Worm (Caenorhabditis elegans) whole organism, L4 larva: ENCODE measurements around the gene F08F8.6.

ENCODE experiments used
- F44E2.7 ChIP-seq: fragments of 200-800 bp; sonication (Bioruptor generic); IDR thresholded peaks from 2 replicates; pipeline ENCODE4 v2.1.2; 2022; ENCODE audit warnings: missing genetic modification characterization, missing compliant biosample characterization
- R02D3.7 ChIP-seq: fragments of 150-350 bp; sonication (generic microtip); optimal IDR thresholded peaks from 3 replicates; lab custom pipeline; 2014; ENCODE audit warnings: missing biosample characterization, missing genetic modification characterization
- Y5F2A.4 ChIP-seq: fragments of 200-800 bp; sonication (Bioruptor generic); optimal IDR thresholded peaks from 2 replicates; lab custom pipeline; 2018; ENCODE audit warnings: mild to moderate bottlenecking, missing genetic modification characterization, missing compliant biosample characterization
- Y75B8A.6 ChIP-seq: fragments of 200-800 bp; sonication (Bioruptor generic); IDR thresholded peaks from 2 replicates; pipeline ENCODE4 v1.3.6; 2022; ENCODE audit warnings: missing genetic modification reagents, missing genetic modification characterization, missing compliant biosample characterization
- ZK546.5 ChIP-seq, 2 experiments: sonication (generic microtip); optimal IDR thresholded peaks; 2 replicates each; lab custom pipeline; 2017; ENCODE audit warnings: missing biosample characterization in 2 of 2, missing genetic modification characterization in 2 of 2
- aly-2 ChIP-seq: sonication (generic microtip); optimal IDR thresholded peaks from 2 replicates; lab custom pipeline; 2018; ENCODE audit warnings: missing biosample characterization, missing genetic modification characterization
- ama-1 ChIP-seq: fragments of 150-350 bp; optimal IDR thresholded peaks from 2 replicates; lab custom pipeline; 2014; ENCODE audit warnings: inconsistent platforms, mixed read lengths
- arid-1 ChIP-seq: fragments of 200-800 bp; sonication (Bioruptor generic); conservative IDR thresholded peaks from 2 replicates; pipeline ENCODE4 v1.3.6; 2022; ENCODE audit warnings: missing genetic modification reagents, missing genetic modification characterization, missing compliant biosample characterization
- attf-4 ChIP-seq: sonication (generic microtip); optimal IDR thresholded peaks from 3 replicates; lab custom pipeline; 2017; ENCODE audit warnings: missing biosample characterization, missing genetic modification characterization
- ceh-28 ChIP-seq: fragments of 150-350 bp; optimal IDR thresholded peaks from 2 replicates; lab custom pipeline; 2014; ENCODE audit warnings: missing biosample characterization, missing genetic modification reagents, missing genetic modification characterization
- ceh-32 ChIP-seq: sonication (generic microtip); optimal IDR thresholded peaks from 2 replicates; lab custom pipeline; 2016; ENCODE audit warnings: mild to moderate bottlenecking, missing genetic modification characterization, missing compliant biosample characterization; ENCODE audit not compliant: poor library complexity
- ceh-44 ChIP-seq: fragments of 200-800 bp; sonication (Bioruptor generic); IDR thresholded peaks from 2 replicates; pipeline ENCODE4 v1.3.6; 2022; ENCODE audit warnings: missing genetic modification reagents, missing genetic modification characterization, missing compliant biosample characterization
- ceh-62 ChIP-seq: sonication (generic microtip); optimal IDR thresholded peaks from 2 replicates; lab custom pipeline; 2017; ENCODE audit warnings: missing biosample characterization, missing genetic modification characterization
- ces-1 ChIP-seq: fragments of 150-350 bp; sonication (generic microtip); optimal IDR thresholded peaks from 4 replicates; lab custom pipeline; 2014; ENCODE audit warnings: missing biosample characterization, missing genetic modification reagents, missing genetic modification characterization
- daf-8 ChIP-seq: fragments of 200-800 bp; sonication (Bioruptor generic); IDR thresholded peaks from 2 replicates; pipeline ENCODE4 v1.3.6; 2022; ENCODE audit warnings: missing genetic modification characterization, missing compliant biosample characterization
- dmd-9 ChIP-seq: fragments of 200-800 bp; sonication (Bioruptor generic); IDR thresholded peaks from 2 replicates; pipeline ENCODE4 v1.3.6; 2022; ENCODE audit warnings: missing genetic modification reagents, missing genetic modification characterization, missing compliant biosample characterization
- dpl-1 ChIP-seq: fragments of 150-350 bp; optimal IDR thresholded peaks from 2 replicates; lab custom pipeline; 2014; ENCODE audit warnings: missing biosample characterization, missing genetic modification reagents, missing genetic modification characterization
- duxl-1 ChIP-seq: sonication (generic microtip); optimal IDR thresholded peaks from 2 replicates; lab custom pipeline; 2016; ENCODE audit warnings: mild to moderate bottlenecking, missing genetic modification characterization, moderate library complexity, missing compliant biosample characterization; ENCODE audit not compliant: poor library complexity
- gei-8 ChIP-seq: fragments of 200-800 bp; sonication (Bioruptor generic); optimal IDR thresholded peaks from 2 replicates; lab custom pipeline; 2018; ENCODE audit warnings: mild to moderate bottlenecking, missing genetic modification characterization, missing compliant biosample characterization
- hif-1 ChIP-seq, 2 experiments: sonication (generic microtip); optimal IDR thresholded peaks; 2 replicates each; lab custom pipeline; 2016 to 2017; ENCODE audit warnings: missing compliant biosample characterization in 2 of 2, missing genetic modification characterization in 2 of 2, missing genetic modification reagents in 2 of 2, missing genotype in 2 of 2, mild to moderate bottlenecking in 1 of 2
- hmg-1.1 ChIP-seq: fragments of 200-800 bp; sonication (Bioruptor generic); IDR thresholded peaks from 2 replicates; pipeline ENCODE4 v1.3.6; 2022; ENCODE audit warnings: missing genetic modification reagents, missing genetic modification characterization, missing compliant biosample characterization
- jun-1 ChIP-seq: fragments of 150-350 bp; optimal IDR thresholded peaks from 2 replicates; lab custom pipeline; 2014; ENCODE audit warnings: missing biosample characterization, missing genetic modification reagents, missing genetic modification characterization
- lin-1 ChIP-seq: fragments of 200-800 bp; sonication (Bioruptor generic); IDR thresholded peaks from 2 replicates; pipeline ENCODE4 v1.3.6; 2022; ENCODE audit warnings: missing genetic modification reagents, missing genetic modification characterization, missing compliant biosample characterization
- lin-15B ChIP-seq: fragments of 150-350 bp; sonication (generic microtip); optimal IDR thresholded peaks from 3 replicates; lab custom pipeline; 2014; ENCODE audit warnings: missing biosample characterization, missing genetic modification characterization
- lin-39 ChIP-seq: fragments of 150-350 bp; optimal IDR thresholded peaks from 2 replicates; lab custom pipeline; 2014; ENCODE audit warnings: missing biosample characterization, missing genetic modification reagents, missing genetic modification characterization
- madf-5 ChIP-seq, 2 experiments: fragments of 200-800 bp; sonication (Bioruptor generic); IDR thresholded peaks; 2 replicates each; pipeline ENCODE4 v1.3.6; 2022; ENCODE audit warnings: missing compliant biosample characterization in 2 of 2, missing genetic modification characterization in 2 of 2
- madf-9 ChIP-seq: fragments of 200-800 bp; sonication (Bioruptor generic); conservative IDR thresholded peaks from 2 replicates; pipeline ENCODE4 v1.3.6; 2022; ENCODE audit warnings: missing genetic modification reagents, missing genetic modification characterization, missing compliant biosample characterization
- mdl-1 ChIP-seq, 2 experiments: fragments of 150-350 bp in 1 of 2; sonication (generic microtip) in 1 of 2; optimal IDR thresholded peaks; 2 replicates each; lab custom pipeline; 2014 to 2017; ENCODE audit warnings: missing biosample characterization in 2 of 2, missing genetic modification characterization in 2 of 2
- mdt-29 ChIP-seq: fragments of 200-800 bp; sonication (Bioruptor generic); IDR thresholded peaks from 2 replicates; pipeline ENCODE4 v1.3.6; 2022; ENCODE audit warnings: missing genetic modification reagents, missing genetic modification characterization, missing compliant biosample characterization
- mep-1 ChIP-seq: fragments of 150-350 bp; sonication (generic microtip); optimal IDR thresholded peaks from 3 replicates; lab custom pipeline; 2014; ENCODE audit warnings: missing biosample characterization, missing genetic modification characterization
- nhr-10 ChIP-seq: fragments of 150-350 bp; optimal IDR thresholded peaks from 2 replicates; lab custom pipeline; 2014; ENCODE audit warnings: missing biosample characterization, missing genetic modification characterization
- nhr-102 ChIP-seq: sonication (generic microtip); optimal IDR thresholded peaks from 2 replicates; lab custom pipeline; 2016; ENCODE audit warnings: mild to moderate bottlenecking, missing genetic modification characterization, moderate library complexity, missing compliant biosample characterization
- nhr-11 ChIP-seq: fragments of 150-350 bp; optimal IDR thresholded peaks from 2 replicates; lab custom pipeline; 2014; ENCODE audit warnings: missing biosample characterization, missing genetic modification characterization
- nhr-237 ChIP-seq: sonication (generic microtip); optimal IDR thresholded peaks from 2 replicates; lab custom pipeline; 2017; ENCODE audit warnings: missing biosample characterization, missing genetic modification characterization
- nhr-25 ChIP-seq: sonication (generic microtip); optimal IDR thresholded peaks from 2 replicates; lab custom pipeline; 2017; ENCODE audit warnings: missing genetic modification characterization, mild to moderate bottlenecking, missing compliant biosample characterization, antibody characterized with exemption, moderate library complexity, borderline replicate concordance; ENCODE audit not compliant: insufficient read depth
- nhr-42 ChIP-seq: fragments of 200-800 bp; sonication (Bioruptor generic); IDR thresholded peaks from 2 replicates; pipeline ENCODE4 v1.3.6; 2022; ENCODE audit warnings: missing genetic modification characterization, missing compliant biosample characterization
- pha-4 ChIP-seq, 2 experiments: fragments of 150-350 bp in 1 of 2; fragments of 200-800 bp in 1 of 2; sonication (Bioruptor generic) in 1 of 2; IDR thresholded peaks in 1 of 2; optimal IDR thresholded peaks in 1 of 2; 2 replicates each; pipeline versions ENCODE4 v1.3.6 to Lab custom; 2014 to 2022; ENCODE audit warnings: missing genetic modification characterization in 2 of 2, missing genetic modification reagents in 2 of 2, missing biosample characterization in 1 of 2, missing compliant biosample characterization in 1 of 2
- php-3 ChIP-seq: fragments of 200-800 bp; sonication (Bioruptor generic); IDR thresholded peaks from 2 replicates; pipeline ENCODE4 v1.3.6; 2022; ENCODE audit warnings: missing genetic modification reagents, missing genetic modification characterization, missing compliant biosample characterization
- saeg-2 ChIP-seq: fragments of 200-800 bp; sonication (Bioruptor generic); IDR thresholded peaks from 2 replicates; pipeline ENCODE4 v1.3.6; 2022; ENCODE audit warnings: missing genetic modification reagents, missing genetic modification characterization, missing compliant biosample characterization
- sdz-12 ChIP-seq: fragments of 200-800 bp; sonication (Bioruptor generic); optimal IDR thresholded peaks from 2 replicates; lab custom pipeline; 2018; ENCODE audit warnings: mild to moderate bottlenecking, missing genetic modification characterization, missing compliant biosample characterization
- set-16 ChIP-seq: fragments of 200-800 bp; sonication (Bioruptor generic); IDR thresholded peaks from 2 replicates; pipeline ENCODE4 v1.3.6; 2022; ENCODE audit warnings: missing genetic modification reagents, missing genetic modification characterization, missing compliant biosample characterization
- skn-1 ChIP-seq: fragments of 150-350 bp; optimal IDR thresholded peaks from 2 replicates; lab custom pipeline; 2014; ENCODE audit warnings: missing biosample characterization, missing genetic modification characterization
- snpc-1.2 ChIP-seq: fragments of 200-800 bp; sonication (Bioruptor generic); IDR thresholded peaks from 2 replicates; pipeline ENCODE4 v1.3.6; 2022; ENCODE audit warnings: missing genetic modification reagents, missing genetic modification characterization, missing compliant biosample characterization
- tag-97 ChIP-seq: fragments of 200-800 bp; sonication (Bioruptor generic); IDR thresholded peaks from 2 replicates; pipeline ENCODE4 v1.3.6; 2022; ENCODE audit warnings: missing genetic modification characterization, missing compliant biosample characterization
- tra-1 ChIP-seq: fragments of 200-800 bp; sonication (Bioruptor generic); IDR thresholded peaks from 2 replicates; pipeline ENCODE4 v1.3.6; 2022; ENCODE audit warnings: missing genetic modification reagents, missing genetic modification characterization, missing compliant biosample characterization
- unc-62 ChIP-seq, 3 experiments: fragments of 150-350 bp in 1 of 3; sonication (generic microtip); optimal IDR thresholded peaks in 2 of 3; peaks in 1 of 3; 1 replicate in 1 of 3; 2 replicates in 2 of 3; lab custom pipeline; 2014 to 2017; ENCODE audit warnings: missing biosample characterization in 3 of 3, missing genetic modification characterization in 3 of 3, missing genetic modification reagents in 3 of 3, missing genotype in 1 of 3
- zfp-2 ChIP-seq: sonication (generic microtip); optimal IDR thresholded peaks from 2 replicates; lab custom pipeline; 2016; ENCODE audit warnings: mild to moderate bottlenecking, missing genetic modification characterization, missing compliant biosample characterization
- zip-11 ChIP-seq: fragments of 200-800 bp; sonication (Bioruptor generic); IDR thresholded peaks from 2 replicates; pipeline ENCODE4 v1.3.6; 2022; ENCODE audit warnings: missing genetic modification characterization, missing compliant biosample characterization
- zip-2 ChIP-seq: fragments of 150-350 bp; optimal IDR thresholded peaks from 2 replicates; lab custom pipeline; 2014; ENCODE audit warnings: missing biosample characterization, missing genetic modification characterization

The F08F8.6 gene

DNA sequence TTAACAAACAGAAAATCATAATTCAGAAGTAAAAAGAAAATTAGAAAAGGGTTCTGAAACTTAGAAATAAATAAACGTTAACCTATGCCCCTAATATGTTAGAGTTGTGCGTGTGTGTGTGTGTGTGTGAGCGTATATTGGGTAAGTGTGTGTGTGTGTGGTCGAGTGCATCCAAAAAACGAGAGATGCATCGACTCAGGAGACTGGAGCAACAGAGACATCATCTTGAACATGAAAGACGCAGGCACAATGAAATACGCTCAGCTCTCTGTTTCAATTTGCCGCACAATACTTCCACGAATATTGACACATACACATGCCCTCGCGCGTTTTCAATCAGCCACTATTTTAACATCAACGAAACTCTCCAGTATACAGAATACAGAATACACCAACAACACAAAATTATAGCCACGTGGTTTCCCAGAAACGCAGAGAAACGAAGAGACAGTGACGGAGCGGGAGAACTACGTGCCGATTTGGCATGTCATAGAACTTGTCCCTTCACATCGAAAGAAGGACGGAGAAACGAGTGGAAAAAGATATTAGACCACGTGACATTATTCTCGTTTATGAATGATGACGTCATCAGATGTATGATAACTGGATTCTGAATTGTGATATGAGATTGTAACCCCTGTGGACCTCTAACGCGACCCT lies 32.8 kb downstream of the F08F8.6 start (continued):
- TF ChIP-seq ama-1 = peak; percentile 77
- no peak for TF ChIP-seq jun-1 (tag; lab: Kevin White, UChicago)
- TF ChIP-seq hmg-1.1 (GFP tag; lab: Robert Waterston, UW) = peak; percentile 35; the same call in 1 of the 2 replicates
- 0 out of 2 replicates have a peak, but pooled peaks have one; percentile 30 for TF ChIP-seq php-3
- TF ChIP-seq dmd-9 (GFP tag; lab: Robert Waterston, UW) = no peak
- TF ChIP-seq set-16 (GFP tag; lab: Robert Waterston, UW) = no peak
- no peak for TF ChIP-seq ZK546.5 (tag; optimal IDR thresholded peaks at IDR 0.05; lab: Kevin White, UChicago)
- TF ChIP-seq unc-62 (GFP tag; optimal IDR thresholded peaks at IDR 0.05 in 1 of 2; lab: Kevin White, UChicago) = peak in 1 of 2 experiments; percentile 98
- TF ChIP-seq unc-62 (tag; optimal IDR thresholded peaks at IDR 0.05; lab: Kevin White, UChicago) = no peak
- peak; percentile 44; the same call in 1 of the 2 replicates for TF ChIP-seq saeg-2 (GFP tag; lab: Robert Waterston, UW)
- TF ChIP-seq sdz-12 = no peak
- peak; percentile 85 to 98 for TF ChIP-seq hif-1 (tag; optimal IDR thresholded peaks at IDR 0.05; lab: Kevin White, UChicago)
- no peak for TF ChIP-seq zfp-2 (tag; lab: Kevin White, UChicago)
- no peak for TF ChIP-seq aly-2 (tag; lab: Kevin White, UChicago)
- no peak for TF ChIP-seq ceh-44
- peak; percentile 87 for TF ChIP-seq nhr-102 (tag; lab: Kevin White, UChicago)
- no peak for TF ChIP-seq madf-9 (GFP tag; lab: Robert Waterston, UW)
- TF ChIP-seq nhr-25 (tag; lab: Kevin White, UChicago) = peak; percentile 89
- TF ChIP-seq duxl-1 (tag; lab: Kevin White, UChicago) = no peak
- TF ChIP-seq nhr-11 (tag; lab: Kevin White, UChicago) = peak; percentile 86
- no peak for TF ChIP-seq madf-5 (GFP tag; IDR thresholded peaks at IDR 0.05; lab: Robert Waterston, UW)
- TF ChIP-seq ceh-28 (tag; lab: Kevin White, UChicago) = no peak
- no peak for TF ChIP-seq zip-11 (GFP tag; lab: Robert Waterston, UW)
- peak; percentile 93 to 98 for TF ChIP-seq mdl-1 (tag; optimal IDR thresholded peaks at IDR 0.05; lab: Kevin White, UChicago)
- no peak for TF ChIP-seq nhr-42 (GFP tag; lab: Robert Waterston, UW)
- TF ChIP-seq nhr-10 (tag; lab: Kevin White, UChicago) = peak; percentile 91
- no peak for TF ChIP-seq F44E2.7 (GFP tag; lab: Robert Waterston, UW)
- no peak for TF ChIP-seq ceh-62 (tag; lab: Kevin White, UChicago)
- no peak for TF ChIP-seq attf-4
- TF ChIP-seq Y75B8A.6 (GFP tag; lab: Robert Waterston, UW) = no peak
- TF ChIP-seq mep-1 = peak; percentile 79
- no peak for TF ChIP-seq snpc-1.2 (GFP tag; lab: Robert Waterston, UW)
- TF ChIP-seq ceh-32 = no peak
- TF ChIP-seq R02D3.7 (tag; lab: Kevin White, UChicago) = no peak
- TF ChIP-seq pha-4 (GFP tag; IDR thresholded peaks at IDR 0.05; lab: Robert Waterston, UW) = no peak
- TF ChIP-seq pha-4 (tag; optimal IDR thresholded peaks at IDR 0.05; lab: Kevin White, UChicago) = no peak
- TF ChIP-seq dpl-1 (GFP tag; lab: Kevin White, UChicago) = peak; percentile 49
- TF ChIP-seq zip-2 (tag; lab: Kevin White, UChicago) = no peak
- no peak for TF ChIP-seq lin-1 (GFP tag; lab: Robert Waterston, UW)
- no peak for TF ChIP-seq skn-1 (tag; lab: Kevin White, UChicago)
- no peak for TF ChIP-seq daf-8
- peak; percentile 43; the same call in 1 of the 2 replicates for TF ChIP-seq arid-1 (GFP tag; lab: Robert Waterston, UW)
- TF ChIP-seq Y5F2A.4 (GFP tag; lab: Kevin White, UChicago) = no peak
- TF ChIP-seq lin-39 (tag; lab: Kevin White, UChicago) = no peak
- no peak for TF ChIP-seq tag-97 (GFP tag; lab: Robert Waterston, UW)
- TF ChIP-seq nhr-237 = no peak
- peak; percentile 35 for TF ChIP-seq gei-8
- no peak for TF ChIP-seq lin-15B
- TF ChIP-seq tra-1 = no peak
- TF ChIP-seq ces-1 (GFP tag; lab: Kevin White, UChicago) = no peak
- peak; percentile 91 for TF ChIP-seq mdt-29 (GFP tag; lab: Robert Waterston, UW)
